Fruit fly (Drosophila melanogaster) whole organism, prepupa: ENCODE results near the gene Tollo.

Experiments used
- Blimp-1 ChIP-seq: fragments of 200-800 bp; sonication (Bioruptor generic); optimal IDR thresholded peaks from 3 replicates; lab custom pipeline; 2017; ENCODE audit warnings: missing biosample characterization, missing genetic modification characterization, mild to moderate bottlenecking, moderate library complexity, missing genetic modification reagents
- CG11294 ChIP-seq: fragments of 200-800 bp; sonication (Bioruptor generic); IDR thresholded peaks from 2 replicates; pipeline ENCODE4 v1.3.6; 2022; ENCODE audit warnings: missing biosample characterization, missing genetic modification characterization
- CG11762 ChIP-seq: fragments of 200-800 bp; sonication (Bioruptor generic); optimal IDR thresholded peaks from 3 replicates; lab custom pipeline; 2016; ENCODE audit warnings: missing biosample characterization, missing genetic modification characterization; ENCODE audit not compliant: insufficient read depth
- CG11902 ChIP-seq: fragments of 200-800 bp; sonication (Bioruptor generic); optimal IDR thresholded peaks from 3 replicates; lab custom pipeline; 2016; ENCODE audit warnings: missing biosample characterization, missing genetic modification characterization
- CG15336 ChIP-seq: fragments of 200-800 bp; sonication (Bioruptor generic); IDR thresholded peaks from 2 replicates; pipeline ENCODE4 v1.3.6; 2022; ENCODE audit warnings: missing biosample characterization, missing genetic modification characterization
- CG1621 ChIP-seq: fragments of 200-800 bp; sonication (Bioruptor generic); optimal IDR thresholded peaks from 3 replicates; lab custom pipeline; 2018; ENCODE audit warnings: missing biosample characterization, mild to moderate bottlenecking, missing genetic modification characterization
- CG16779 ChIP-seq: fragments of 200-800 bp; sonication (Bioruptor generic); optimal IDR thresholded peaks from 3 replicates; lab custom pipeline; 2017; ENCODE audit warnings: missing biosample characterization, mild to moderate bottlenecking, missing genetic modification characterization
- CG3032 ChIP-seq: fragments of 200-800 bp; optimal IDR thresholded peaks from 2 replicates; lab custom pipeline; 2019; ENCODE audit warnings: missing biosample characterization, mild to moderate bottlenecking, missing genetic modification characterization, moderate library complexity
- CG34406 ChIP-seq: fragments of 200-800 bp; sonication (Bioruptor generic); optimal IDR thresholded peaks from 3 replicates; lab custom pipeline; 2016; ENCODE audit warnings: missing biosample characterization, missing genetic modification characterization
- CG3919 ChIP-seq: fragments of 200-800 bp; sonication (Bioruptor generic); optimal IDR thresholded peaks from 3 replicates; lab custom pipeline; 2016; ENCODE audit warnings: missing biosample characterization, missing genetic modification characterization
- CG4318 ChIP-seq: fragments of 200-800 bp; sonication (Bioruptor generic); optimal IDR thresholded peaks from 3 replicates; lab custom pipeline; 2017; ENCODE audit warnings: missing biosample characterization, mild to moderate bottlenecking, missing genetic modification characterization
- CG6163 ChIP-seq: fragments of 200-800 bp; sonication (Bioruptor generic); IDR thresholded peaks from 3 replicates; pipeline ENCODE4 v1.3.6; 2022; ENCODE audit warnings: missing biosample characterization, missing genetic modification characterization
- CG6276 ChIP-seq: fragments of 200-800 bp; sonication (Bioruptor generic); optimal IDR thresholded peaks from 2 replicates; lab custom pipeline; 2017; ENCODE audit warnings: missing biosample characterization, mild to moderate bottlenecking, missing genetic modification characterization
- CG6808 ChIP-seq: fragments of 200-800 bp; sonication (Bioruptor generic); optimal IDR thresholded peaks from 3 replicates; lab custom pipeline; 2017; ENCODE audit warnings: missing biosample characterization, missing genetic modification characterization, mild to moderate bottlenecking, moderate library complexity, missing genetic modification reagents
- CG6854 ChIP-seq: fragments of 200-800 bp; sonication (Bioruptor generic); optimal IDR thresholded peaks from 2 replicates; lab custom pipeline; 2017; ENCODE audit warnings: missing biosample characterization, mild to moderate bottlenecking, missing genetic modification characterization
- CG7368 ChIP-seq: fragments of 200-800 bp; sonication (Bioruptor generic); optimal IDR thresholded peaks from 3 replicates; lab custom pipeline; 2016; ENCODE audit warnings: missing biosample characterization, missing genetic modification characterization
- CG8119 ChIP-seq: fragments of 200-800 bp; sonication (Bioruptor generic); IDR thresholded peaks from 3 replicates; pipeline ENCODE4 v1.3.6; 2022; ENCODE audit warnings: missing biosample characterization, missing genetic modification characterization
- CG8632 ChIP-seq: fragments of 200-800 bp; sonication (Bioruptor generic); optimal IDR thresholded peaks from 3 replicates; lab custom pipeline; 2016; ENCODE audit warnings: missing biosample characterization, missing genetic modification characterization
- CG9139 ChIP-seq: fragments of 200-800 bp; sonication (Bioruptor generic); optimal IDR thresholded peaks from 3 replicates; lab custom pipeline; 2017; ENCODE audit warnings: missing biosample characterization, mild to moderate bottlenecking, missing genetic modification characterization
- Eip75B ChIP-seq: fragments of 200-800 bp; sonication (Bioruptor generic); optimal IDR thresholded peaks from 3 replicates; lab custom pipeline; 2016; ENCODE audit warnings: missing biosample characterization, missing genetic modification characterization
- Eip78C ChIP-seq: fragments of 200-800 bp; sonication (Bioruptor generic); peaks from one replicate; lab custom pipeline; 2016; ENCODE audit warnings: missing biosample characterization, missing genetic modification characterization
- Ets21C ChIP-seq: fragments of 200-800 bp; sonication (Bioruptor generic); optimal IDR thresholded peaks from 3 replicates; lab custom pipeline; 2016; ENCODE audit warnings: missing biosample characterization, missing genetic modification characterization
- Ets96B ChIP-seq: fragments of 200-800 bp; optimal IDR thresholded peaks from 2 replicates; lab custom pipeline; 2019; ENCODE audit warnings: missing biosample characterization, mild to moderate bottlenecking, missing genetic modification characterization, moderate library complexity
- Gug ChIP-seq: fragments of 200-800 bp; sonication (Bioruptor generic); IDR thresholded peaks from 2 replicates; pipeline ENCODE4 v1.3.6; 2022; ENCODE audit warnings: missing biosample characterization, missing genetic modification characterization
- Hr38 ChIP-seq: sonication (Bioruptor generic); optimal IDR thresholded peaks from 2 replicates; lab custom pipeline; 2016; ENCODE audit warnings: missing biosample characterization, missing genetic modification characterization
- Hr39 ChIP-seq: fragments of 200-800 bp; sonication (Bioruptor generic); optimal IDR thresholded peaks from 2 replicates; lab custom pipeline; 2016; ENCODE audit warnings: missing biosample characterization, missing genetic modification characterization
- Hr4 ChIP-seq: fragments of 200-800 bp; sonication (Bioruptor generic); optimal IDR thresholded peaks from 3 replicates; lab custom pipeline; 2016; ENCODE audit warnings: missing biosample characterization, missing genetic modification characterization
- Met ChIP-seq: fragments of 200-800 bp; sonication (Bioruptor generic); optimal IDR thresholded peaks from 3 replicates; lab custom pipeline; 2016; ENCODE audit warnings: missing biosample characterization, missing genetic modification characterization
- OdsH ChIP-seq: fragments of 200-800 bp; sonication (Bioruptor generic); optimal IDR thresholded peaks from 3 replicates; lab custom pipeline; 2016; ENCODE audit warnings: missing biosample characterization, missing genetic modification characterization
- Smox ChIP-seq: fragments of 200-800 bp; sonication (Bioruptor generic); optimal IDR thresholded peaks from 3 replicates; lab custom pipeline; 2016; ENCODE audit warnings: missing biosample characterization, missing genetic modification characterization
- Sox102F ChIP-seq: fragments of 200-800 bp; sonication (Bioruptor generic); optimal IDR thresholded peaks from 2 replicates; lab custom pipeline; 2016; ENCODE audit warnings: missing biosample characterization, mild to moderate bottlenecking, missing genetic modification characterization
- Sox15 ChIP-seq: fragments of 200-800 bp; sonication (Bioruptor generic); optimal IDR thresholded peaks from 3 replicates; lab custom pipeline; 2016; ENCODE audit warnings: missing biosample characterization, missing genetic modification characterization
- achi ChIP-seq: fragments of 200-800 bp; sonication (Bioruptor generic); optimal IDR thresholded peaks from 3 replicates; lab custom pipeline; 2016; ENCODE audit warnings: missing biosample characterization, missing genetic modification characterization
- acj6 ChIP-seq: fragments of 200-800 bp; sonication (Bioruptor generic); optimal IDR thresholded peaks from 3 replicates; lab custom pipeline; 2016; ENCODE audit warnings: missing biosample characterization, missing genetic modification characterization
- dac ChIP-seq: fragments of 200-800 bp; sonication (Bioruptor generic); optimal IDR thresholded peaks from 2 replicates; lab custom pipeline; 2017; ENCODE audit warnings: missing biosample characterization, mild to moderate bottlenecking, missing genetic modification characterization
- dsx ChIP-seq: fragments of 200-800 bp; optimal IDR thresholded peaks from 3 replicates; lab custom pipeline; 2019; ENCODE audit warnings: missing biosample characterization, mild to moderate bottlenecking, missing genetic modification characterization, moderate library complexity; ENCODE audit not compliant: poor library complexity, severe bottlenecking
- esn ChIP-seq: fragments of 200-800 bp; sonication (Bioruptor generic); optimal IDR thresholded peaks from 2 replicates; lab custom pipeline; 2016; ENCODE audit warnings: missing biosample characterization, mild to moderate bottlenecking, missing genetic modification characterization, moderate library complexity
- fd85E ChIP-seq: fragments of 200-800 bp; sonication (Bioruptor generic); optimal IDR thresholded peaks from 3 replicates; lab custom pipeline; 2016; ENCODE audit warnings: missing biosample characterization, missing genetic modification characterization
- fkh ChIP-seq: fragments of 200-800 bp; sonication (Bioruptor generic); optimal IDR thresholded peaks from 3 replicates; lab custom pipeline; 2017; ENCODE audit warnings: missing biosample characterization, mild to moderate bottlenecking, missing genetic modification characterization, moderate library complexity
- lz ChIP-seq: fragments of 200-800 bp; sonication (Bioruptor generic); optimal IDR thresholded peaks from 3 replicates; lab custom pipeline; 2016; ENCODE audit warnings: missing biosample characterization, missing genetic modification characterization
- net ChIP-seq: fragments of 200-800 bp; sonication (Bioruptor generic); optimal IDR thresholded peaks from 3 replicates; lab custom pipeline; 2016; ENCODE audit warnings: missing biosample characterization, missing genetic modification characterization
- salr ChIP-seq, 2 experiments: fragments of 200-800 bp; sonication (Bioruptor generic); optimal IDR thresholded peaks; 3 replicates each; lab custom pipeline; 2016 to 2018; ENCODE audit warnings: missing biosample characterization in 2 of 2, missing genetic modification characterization in 2 of 2, mild to moderate bottlenecking in 1 of 2
- spab ChIP-seq: fragments of 200-800 bp; sonication (Bioruptor generic); optimal IDR thresholded peaks from 2 replicates; lab custom pipeline; 2017; ENCODE audit warnings: missing biosample characterization, mild to moderate bottlenecking, missing genetic modification characterization, missing genetic modification reagents
- ss ChIP-seq, 2 experiments: fragments of 200-800 bp; sonication (Bioruptor generic); optimal IDR thresholded peaks; 2 replicates in 1 of 2; 3 replicates in 1 of 2; lab custom pipeline; 2017 to 2018; ENCODE audit warnings: mild to moderate bottlenecking in 2 of 2, missing biosample characterization in 2 of 2, missing genetic modification characterization in 2 of 2, moderate library complexity in 1 of 2
- vri ChIP-seq: fragments of 200-800 bp; sonication (Bioruptor generic); optimal IDR thresholded peaks from 3 replicates; lab custom pipeline; 2016; ENCODE audit warnings: missing biosample characterization, mild to moderate bottlenecking, missing genetic modification characterization

Gene Tollo

DNA sequence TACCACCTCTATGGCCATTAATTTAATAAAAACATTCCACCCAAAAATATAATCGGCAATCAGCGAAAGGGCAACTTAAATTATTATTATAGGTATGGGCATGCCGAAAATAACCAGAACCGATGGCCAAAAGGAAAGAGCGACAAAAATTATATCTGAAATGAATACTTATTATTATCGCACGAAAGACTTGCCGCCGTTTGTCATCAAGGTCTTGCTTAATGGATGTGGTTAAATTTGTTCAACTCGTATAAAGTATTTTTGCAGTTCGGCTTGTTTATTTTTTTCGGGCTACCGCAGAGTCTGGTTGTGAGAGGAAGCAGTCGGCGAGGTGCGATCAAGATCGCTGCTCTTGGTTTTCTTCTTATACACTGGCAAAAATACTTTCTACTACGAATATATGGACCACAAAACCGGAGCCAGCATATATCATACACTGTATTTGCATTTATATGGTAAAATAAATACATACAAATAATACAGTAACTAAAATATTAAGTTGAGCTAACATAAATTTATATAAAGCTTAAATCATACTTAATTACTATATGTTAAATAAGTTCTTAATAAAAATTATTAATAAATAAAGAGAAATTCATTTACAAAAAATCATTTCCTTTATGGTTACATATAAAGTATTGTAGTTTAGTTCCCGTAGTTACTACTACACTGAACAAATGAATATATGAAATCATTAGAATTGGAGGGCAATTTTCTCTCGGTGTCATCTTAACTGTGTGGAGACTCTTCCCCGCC lies 26.5 kb upstream of the Tollo start (continued):
- TF ChIP-seq Ets21C (GFP tag; lab: Kevin White, UChicago) (no peak), CG3032 (tag; lab: Kevin White, UChicago) (peak; percentile 65), Ets96B (tag; lab: Kevin White, UChicago) (peak; percentile 65), salr (GFP tag; optimal IDR thresholded peaks at IDR 0.05; lab: Kevin White, UChicago) (no peak), CG7368 (GFP tag; lab: Kevin White, UChicago) (peak; percentile 50), vri (GFP tag; lab: Kevin White, UChicago) (no peak), Sox15 (GFP tag; lab: Kevin White, UChicago) (peak; percentile 45), CG16779 (tag; lab: Kevin White, UChicago) (peak; percentile 24), fd85E (GFP tag; lab: Kevin White, UChicago) (peak; percentile 13), Met (peak; percentile 43), esn (peak; percentile 64), Hr39 (GFP tag; lab: Kevin White, UChicago) (peak; percentile 15), CG6276 (GFP tag; lab: Kevin White, UChicago) (no peak), CG6163 (GFP tag; lab: Robert Waterston, UW) (peak; percentile 38; the same call in 1 of the 3 replicates), Blimp-1 (peak; percentile 59), CG11762 (GFP tag; lab: Kevin White, UChicago) (peak; percentile 47), Eip78C (peak; percentile 63), lz (GFP tag; lab: Kevin White, UChicago) (no peak), CG6808 (GFP tag; lab: Kevin White, UChicago) (peak; percentile 70), net (GFP tag; lab: Kevin White, UChicago) (peak; percentile 35), CG11902 (GFP tag; lab: Kevin White, UChicago) (peak; percentile 64), CG1621 (tag; lab: Kevin White, UChicago) (no peak), CG15336 (no peak), ss (GFP tag; optimal IDR thresholded peaks at IDR 0.05; lab: Kevin White, UChicago) (peak; percentile 13 to 69), CG9139 (GFP tag; lab: Kevin White, UChicago) (peak; percentile 25), CG8632 (GFP tag; lab: Kevin White, UChicago) (peak; percentile 76), dac (GFP tag; lab: Kevin White, UChicago) (no peak), CG6854 (GFP tag; lab: Kevin White, UChicago) (peak; percentile 25), CG34406 (GFP tag; lab: Kevin White, UChicago) (peak; percentile 74), Gug (GFP tag; lab: Robert Waterston, UW) (no peak), Smox (GFP tag; lab: Kevin White, UChicago) (no peak), CG3919 (peak; percentile 73), CG11294 (GFP tag; lab: Robert Waterston, UW) (no peak)

- peak; percentile 77 for TF ChIP-seq CG11762 (GFP tag; lab: Kevin White, UChicago)
- TF ChIP-seq achi (GFP tag; lab: Kevin White, UChicago): peak; percentile 84
- peak; percentile 87 for TF ChIP-seq Smox (GFP tag; lab: Kevin White, UChicago)
- peak; percentile 56 for TF ChIP-seq CG15336
- TF ChIP-seq spab: peak; percentile 81
- no peak for TF ChIP-seq fkh (GFP tag; lab: Kevin White, UChicago)
- TF ChIP-seq OdsH (GFP tag; lab: Kevin White, UChicago): peak; percentile 86
- TF ChIP-seq Hr39 (GFP tag; lab: Kevin White, UChicago): peak; percentile 71
- TF ChIP-seq CG9139 (GFP tag; lab: Kevin White, UChicago): peak; percentile 77
- peak; percentile 89 for TF ChIP-seq CG6808 (GFP tag; lab: Kevin White, UChicago)
- peak; percentile 84 to 88 for TF ChIP-seq ss (GFP tag; optimal IDR thresholded peaks at IDR 0.05; lab: Kevin White, UChicago)
- TF ChIP-seq CG7368 (GFP tag; lab: Kevin White, UChicago): peak; percentile 58
- peak; percentile 54 for TF ChIP-seq CG4318 (GFP tag; lab: Kevin White, UChicago)
- peak; percentile 76 for TF ChIP-seq CG8119 (GFP tag; lab: Robert Waterston, UW)
- peak; percentile 36 for TF ChIP-seq CG6276 (GFP tag; lab: Kevin White, UChicago)
- TF ChIP-seq Met: peak; percentile 89
- TF ChIP-seq Hr38 (GFP tag; lab: Kevin White, UChicago): no peak
- peak; percentile 79 for TF ChIP-seq dsx
- TF ChIP-seq Sox102F (GFP tag; lab: Kevin White, UChicago): peak; percentile 66
- peak; percentile 67 for TF ChIP-seq net (GFP tag; lab: Kevin White, UChicago)
- TF ChIP-seq Hr4: peak; percentile 70
- TF ChIP-seq acj6 (GFP tag; lab: Kevin White, UChicago): peak; percentile 85
- peak; percentile 70 for TF ChIP-seq Eip75B (GFP tag; lab: Kevin White, UChicago)
- peak; percentile 52 for TF ChIP-seq CG6854 (GFP tag; lab: Kevin White, UChicago)
These were observed 23.4 kb upstream of the Tollo start for dm6 chr3L:15211845-15212619.
